In the genomic region with DNA sequence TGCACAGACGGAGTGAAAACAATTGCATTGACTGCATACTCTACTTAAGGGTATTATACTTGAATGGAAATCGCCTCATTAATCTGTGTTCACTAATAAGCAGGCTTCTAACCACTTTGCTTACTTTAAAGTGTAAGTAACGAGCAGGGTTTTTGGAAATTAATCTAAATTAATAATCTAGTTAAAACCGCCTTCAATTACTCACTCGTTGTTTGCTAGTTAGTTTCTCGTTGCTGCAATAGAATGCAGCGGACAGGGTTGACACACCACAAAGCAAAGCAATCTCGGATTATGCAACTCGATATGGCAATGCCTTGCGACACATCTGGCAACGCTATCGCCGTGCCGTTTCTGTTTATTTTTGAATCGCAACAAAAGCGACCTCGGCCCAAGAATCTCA, we compare ENCODE assay signal across 1 fruit fly cellular context.
TF ChIP-seq lines count a peak whose summit lies in the region.

No protein-coding gene starts in this region.

TF ChIP-seq in whole organism, embryonic, 481 proteins besides CTCF, POLR2A, EP300 and RAD21 (continued from another document):
- TF ChIP-seq CG8359 (GFP tag; optimal IDR thresholded peaks at IDR 0.05; lab: Kevin White, UChicago; ENCODE audit: borderline replicate concordance) (no peak), B-H1 (GFP tag; IDR thresholded peaks at IDR 0.05; lab: Robert Waterston, UW) (no peak), CG10543 (GFP tag; optimal IDR thresholded peaks at IDR 0.05; lab: Kevin White, UChicago) (no peak)
